Fruit fly (Drosophila melanogaster): ENCODE measurements around the gene Arpc3B.

Gene Arpc3B

DNA sequence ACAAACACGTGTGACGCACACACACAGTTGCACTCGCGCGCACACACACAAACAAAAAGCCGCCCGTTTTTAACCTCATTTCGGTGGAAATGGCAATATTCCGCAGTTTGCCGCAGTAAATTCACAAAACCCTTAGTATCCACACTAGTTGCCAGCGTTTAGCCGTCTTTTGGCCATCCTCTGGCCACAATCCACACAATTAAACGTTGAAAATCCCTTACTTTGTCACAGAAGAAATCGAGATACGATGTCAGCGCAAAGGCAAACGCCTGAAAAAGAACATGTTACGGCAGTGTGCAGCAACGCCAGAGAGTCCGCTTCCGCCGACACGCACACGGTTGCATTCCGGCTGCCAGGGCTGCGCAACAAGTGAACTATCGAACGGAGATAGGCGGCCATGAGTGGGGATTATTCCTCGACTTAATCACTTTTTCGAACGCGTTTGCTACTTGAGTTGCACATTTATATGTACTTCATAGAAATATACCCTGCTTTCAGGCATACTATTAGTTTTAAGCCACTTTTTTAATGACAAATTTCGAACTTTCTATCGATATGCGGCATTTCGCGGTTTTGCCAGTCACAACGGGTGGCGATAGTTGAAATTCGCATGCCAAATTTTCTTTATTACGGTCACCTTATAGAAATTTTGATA, 42.5 kb upstream of the Arpc3B start, which contains the start of gene RpS5a (continued):
- TF ChIP-seq Gug (GFP tag; IDR thresholded peaks at IDR 0.05) (peak; percentile 76; the same call in 3 of the 4 replicates), ftz-f1 (GFP tag; optimal IDR thresholded peaks at IDR 0.05) (peak; percentile 65), nau (GFP tag; optimal IDR thresholded peaks at IDR 0.05) (no peak), Hr78 (GFP tag; optimal IDR thresholded peaks at IDR 0.05) (no peak), CG42726 (GFP tag; IDR thresholded peaks at IDR 0.05; ENCODE audit: partially characterized antibody) (peak; percentile 63), Hey (tag; optimal IDR thresholded peaks at IDR 0.05) (peak; percentile 76), slbo (GFP tag; IDR thresholded peaks at IDR 0.05) (peak; percentile 75), cg (GFP tag; optimal IDR thresholded peaks at IDR 0.05) (peak; percentile 95), Oli (tag; optimal IDR thresholded peaks at IDR 0.05) (peak; percentile 63), CG8089 (GFP tag; optimal IDR thresholded peaks at IDR 0.05) (peak; percentile 85), pros (GFP tag; optimal IDR thresholded peaks at IDR 0.05) (no peak), peb (GFP tag; IDR thresholded peaks at IDR 0.05) (no peak; the same call in 1 of the 2 replicates), dimm (GFP tag; IDR thresholded peaks at IDR 0.05) (no peak), CTCF (GFP tag; optimal IDR thresholded peaks at IDR 0.05) (peak; percentile 53), ab (GFP tag; optimal IDR thresholded peaks at IDR 0.05) (no peak), D19B (GFP tag; optimal IDR thresholded peaks at IDR 0.05) (peak; percentile 70), CG7987 (GFP tag; optimal IDR thresholded peaks at IDR 0.05) (peak; percentile 92), Dfd (GFP tag; optimal IDR thresholded peaks at IDR 0.05) (no peak), Drgx (GFP tag; IDR thresholded peaks at IDR 0.05) (peak; percentile 26; the same call in 1 of the 2 replicates), CG13424 (tag; optimal IDR thresholded peaks at IDR 0.05) (peak; percentile 60), Lpt (GFP tag; optimal IDR thresholded peaks at IDR 0.05) (no peak), abd-A (tag; optimal IDR thresholded peaks at IDR 0.05) (no peak), dm (GFP tag; optimal IDR thresholded peaks at IDR 0.05) (peak; percentile 95), CG10209 (GFP tag; optimal IDR thresholded peaks at IDR 0.05) (peak; percentile 88), chn (GFP tag; optimal IDR thresholded peaks at IDR 0.05) (peak; percentile 63), CG9437 (GFP tag; optimal IDR thresholded peaks at IDR 0.05) (peak; percentile 75), emc (GFP tag; optimal IDR thresholded peaks at IDR 0.05) (peak; percentile 88), nerfin-1 (tag; optimal IDR thresholded peaks at IDR 0.05) (peak; percentile 72), CG15696 (tag; optimal IDR thresholded peaks at IDR 0.05) (peak; percentile 28), CG18262 (tag; optimal IDR thresholded peaks at IDR 0.05) (peak; percentile 67), bowl (GFP tag; IDR thresholded peaks at IDR 0.05) (no peak), gfzf (GFP tag; optimal IDR thresholded peaks at IDR 0.05) (peak; percentile 48), Hr3 (GFP tag; optimal IDR thresholded peaks at IDR 0.05) (peak; percentile 54), CG31365 (tag; optimal IDR thresholded peaks at IDR 0.05) (peak; percentile 60), ssp (GFP tag; IDR thresholded peaks at IDR 0.05) (peak; percentile 56), CG8924 (tag; optimal IDR thresholded peaks at IDR 0.05) (peak; percentile 16), CG2875 (GFP tag; optimal IDR thresholded peaks at IDR 0.05) (peak; percentile 84), CG8290 (GFP tag; optimal IDR thresholded peaks at IDR 0.05) (peak; percentile 79), CG8290 (tag; optimal IDR thresholded peaks at IDR 0.05) (peak; percentile 70 to 86), slou (GFP tag; optimal IDR thresholded peaks at IDR 0.05) (peak; percentile 86), tup (GFP tag; optimal IDR thresholded peaks at IDR 0.05) (peak; percentile 63), odd (GFP tag; optimal IDR thresholded peaks at IDR 0.05) (peak; percentile 88), CG32772 (GFP tag; IDR thresholded peaks at IDR 0.05) (peak; percentile 60), CG16863 (GFP tag; optimal IDR thresholded peaks at IDR 0.05) (peak; percentile 79), shn (GFP tag; optimal IDR thresholded peaks at IDR 0.05) (peak; percentile 81), tin (GFP tag; optimal IDR thresholded peaks at IDR 0.05) (peak; percentile 76), ci (GFP tag; IDR thresholded peaks at IDR 0.05) (peak; percentile 91), gcm (GFP tag; optimal IDR thresholded peaks at IDR 0.05) (peak; percentile 25), CG10462 (GFP tag; optimal IDR thresholded peaks at IDR 0.05) (peak; percentile 36), fru (optimal IDR thresholded peaks at IDR 0.05) (no peak), tap (tag; optimal IDR thresholded peaks at IDR 0.05) (peak; percentile 51)

Measured in whole organism, embryonic.